Fruit fly (Drosophila melanogaster): ENCODE data around the gene Fum2.

DNA sequence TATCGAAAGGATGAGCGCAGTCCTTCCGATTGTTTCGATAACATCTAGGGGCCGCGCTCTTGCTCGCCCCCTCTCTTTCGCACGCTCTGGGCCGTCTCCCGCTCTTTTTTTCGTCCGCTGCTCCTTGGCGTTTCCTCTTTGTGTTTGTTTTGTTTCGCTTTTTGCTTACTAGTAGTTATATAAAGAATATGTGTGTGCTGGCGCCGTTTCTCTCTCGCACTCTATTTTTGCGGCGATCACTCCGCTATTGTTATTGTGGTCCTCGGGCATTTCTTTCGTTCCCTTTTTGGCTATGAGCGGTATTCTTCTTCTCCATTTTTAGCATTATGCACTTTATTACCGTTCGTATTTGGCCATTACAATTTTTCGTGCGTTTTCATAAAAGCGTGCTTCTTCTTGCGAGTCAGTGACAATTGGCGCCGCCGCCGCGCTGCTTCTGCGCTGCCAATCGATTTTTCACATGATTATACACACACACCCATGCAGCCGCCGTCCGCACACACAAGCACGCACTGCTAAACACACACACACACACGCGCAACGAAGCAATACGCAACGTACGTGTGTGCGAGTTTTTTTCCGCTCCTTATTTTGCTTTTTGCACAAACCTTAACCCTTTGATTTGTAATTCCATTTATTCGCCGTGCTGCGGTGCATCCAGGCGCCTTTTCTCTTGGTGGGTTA lies 12.7 kb downstream of the Fum2 start:
- TF ChIP-seq psq (optimal IDR thresholded peaks at IDR 0.05), result no peak
- no peak for TF ChIP-seq pan (optimal IDR thresholded peaks at IDR 0.05)

Data from whole organism.